Worm (Caenorhabditis elegans): ENCODE results near the gene ctsa-1.2.

The ctsa-1.2 gene

ce11 chrII:11713569-11713968 lies 25.6 kb upstream of the ctsa-1.2 start, which contains the start of gene F13D12.10 (continued):
- TF ChIP-seq ceh-8 (GFP tag; optimal IDR thresholded peaks at IDR 0.05), result no peak
- TF ChIP-seq mef-2 (tag; optimal IDR thresholded peaks at IDR 0.05), result no peak
- TF ChIP-seq xbp-1 (tag; optimal IDR thresholded peaks at IDR 0.05), result peak; percentile 37
- TF ChIP-seq fkh-8 (tag; optimal IDR thresholded peaks at IDR 0.05), result peak; percentile 18
- peak; percentile 39 for TF ChIP-seq swsn-7 (tag; optimal IDR thresholded peaks at IDR 0.05)
- no peak for TF ChIP-seq efl-3 (GFP tag; optimal IDR thresholded peaks at IDR 0.05)
- no peak for TF ChIP-seq unc-62 (GFP tag; optimal IDR thresholded peaks at IDR 0.05)
- no peak for TF ChIP-seq ceh-90 (tag; optimal IDR thresholded peaks at IDR 0.05)
- no peak for TF ChIP-seq sup-37 (GFP tag; optimal IDR thresholded peaks at IDR 0.05)
- no peak for TF ChIP-seq sox-4 (tag; optimal IDR thresholded peaks at IDR 0.05)
- TF ChIP-seq rnt-1 (tag; optimal IDR thresholded peaks at IDR 0.05), result peak; percentile 85
- TF ChIP-seq ces-1 (GFP tag; optimal IDR thresholded peaks at IDR 0.05), result no peak
- no peak for TF ChIP-seq aha-1 (tag; optimal IDR thresholded peaks at IDR 0.05)
- no peak for TF ChIP-seq unc-86 (tag; optimal IDR thresholded peaks at IDR 0.05)
- no peak for TF ChIP-seq ceh-63 (GFP tag; optimal IDR thresholded peaks at IDR 0.05)
- TF ChIP-seq zip-4 (GFP tag; optimal IDR thresholded peaks at IDR 0.05), result no peak
- no peak for TF ChIP-seq sptf-1 (tag; optimal IDR thresholded peaks at IDR 0.05)

- TF ChIP-seq snpc-4 (tag; optimal IDR thresholded peaks at IDR 0.05) (peak; percentile 75), hpl-2 (GFP tag; optimal IDR thresholded peaks at IDR 0.05) (no peak), pag-3 (tag; optimal IDR thresholded peaks at IDR 0.05; ENCODE audit: borderline replicate concordance, insufficient read depth) (no peak), tlp-1 (tag; optimal IDR thresholded peaks at IDR 0.05) (no peak), nhr-90 (tag; optimal IDR thresholded peaks at IDR 0.05; ENCODE audit: poor library complexity) (no peak), Y116A8C.19 (tag; optimal IDR thresholded peaks at IDR 0.05; ENCODE audit: borderline replicate concordance) (no peak), aly-2 (tag; optimal IDR thresholded peaks at IDR 0.05) (no peak), efl-1 (optimal IDR thresholded peaks at IDR 0.05) (no peak), efl-1 (GFP tag; optimal IDR thresholded peaks at IDR 0.05 in 1 of 2) (peak in 1 of 2 experiments; percentile 43), unc-98 (GFP tag; IDR thresholded peaks at IDR 0.05) (no peak), hlh-17 (GFP tag; optimal IDR thresholded peaks at IDR 0.05; ENCODE audit: borderline replicate concordance) (no peak), hlh-4 (tag; optimal IDR thresholded peaks at IDR 0.05) (no peak), nhr-20 (tag; optimal IDR thresholded peaks at IDR 0.05) (no peak), lin-35 (GFP tag; optimal IDR thresholded peaks at IDR 0.05) (no peak), tbx-2 (tag; optimal IDR thresholded peaks at IDR 0.05) (no peak)
These were observed 24.4 kb upstream of the ctsa-1.2 start for ce11 chrII:11714728-11715127.

ce11 chrII:11719533-11719932 lies 19.6 kb upstream of the ctsa-1.2 start:
- TF ChIP-seq rnt-1 (tag; optimal IDR thresholded peaks at IDR 0.05), result no peak
- no peak for TF ChIP-seq efl-3 (GFP tag; optimal IDR thresholded peaks at IDR 0.05)
- peak; percentile 15 for TF ChIP-seq snu-23 (GFP tag; optimal IDR thresholded peaks at IDR 0.05)
- TF ChIP-seq elt-2 (tag; optimal IDR thresholded peaks at IDR 0.05), result no peak
- TF ChIP-seq fkh-8 (tag; optimal IDR thresholded peaks at IDR 0.05), result no peak
- no peak for TF ChIP-seq nhr-84 (tag; optimal IDR thresholded peaks at IDR 0.05)
- TF ChIP-seq lsy-2 (tag; optimal IDR thresholded peaks at IDR 0.05), result peak; percentile 17 to 21
- no peak for TF ChIP-seq nhr-20 (tag; optimal IDR thresholded peaks at IDR 0.05)
- peak; percentile 30 for TF ChIP-seq nhr-71 (tag; optimal IDR thresholded peaks at IDR 0.05)
- no peak for TF ChIP-seq pax-3 (tag; optimal IDR thresholded peaks at IDR 0.05)
- no peak for TF ChIP-seq lir-3 (tag; optimal IDR thresholded peaks at IDR 0.05; ENCODE audit: poor library complexity)
- TF ChIP-seq blmp-1 (tag; optimal IDR thresholded peaks at IDR 0.05), result peak; percentile 2

Measured in whole organism, L1 larva.